Worm (Caenorhabditis elegans) whole organism, L2 larva: ENCODE data around the gene pigt-1.

Experiments used
- ceh-82 ChIP-seq: fragments of 150-350 bp; optimal IDR thresholded peaks from 2 replicates; lab custom pipeline; 2014; ENCODE audit warnings: missing biosample characterization, missing genetic modification characterization
- nhr-25 ChIP-seq: fragments of 150-350 bp; sonication (generic microtip); optimal IDR thresholded peaks from 3 replicates; lab custom pipeline; 2014; ENCODE audit warnings: missing biosample characterization, missing genetic modification characterization

DNA sequence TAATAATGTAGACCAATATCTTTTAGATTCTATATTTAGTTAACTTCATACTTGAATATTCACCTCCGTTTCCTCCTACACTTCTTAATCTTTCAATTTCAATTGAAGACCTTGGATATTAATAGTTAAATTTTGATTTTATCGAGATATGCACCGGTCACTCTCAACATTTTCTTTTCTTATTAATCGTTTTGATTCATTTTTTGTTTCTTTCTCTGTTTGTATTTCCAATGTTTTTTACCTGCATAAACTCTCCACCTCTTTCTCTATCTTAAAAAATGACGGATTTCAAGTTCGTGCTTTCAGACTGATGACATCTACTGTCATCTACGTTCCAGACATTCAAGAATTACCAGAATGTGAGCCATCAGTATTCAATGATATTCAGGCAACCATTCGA is 33.2 kb upstream of the pigt-1 start, which contains the start of gene frpr-9:
- no peak for TF ChIP-seq nhr-25
- no peak for TF ChIP-seq ceh-82 (tag; lab: Kevin White, UChicago)
